Fruit fly (Drosophila melanogaster) whole organism, wandering third instar larva: ENCODE data around the gene COX4.

ENCODE experiments used
- Abd-B ChIP-seq: fragments of >200 bp; optimal IDR thresholded peaks from 2 replicates; lab custom pipeline; 2017; ENCODE audit warnings: missing biosample characterization, missing genetic modification characterization
- CG9705 ChIP-seq: fragments of 200-800 bp; sonication (Bioruptor generic); optimal IDR thresholded peaks from 2 replicates; lab custom pipeline; 2018; ENCODE audit warnings: missing biosample characterization, mild to moderate bottlenecking, missing genetic modification characterization
- CrebA ChIP-seq: fragments of 200-800 bp; sonication (Bioruptor generic); optimal IDR thresholded peaks from 2 replicates; lab custom pipeline; 2016; ENCODE audit warnings: missing biosample characterization, mild to moderate bottlenecking, missing genetic modification characterization, borderline replicate concordance
- Dfd ChIP-seq: fragments of >200 bp; optimal IDR thresholded peaks from 2 replicates; lab custom pipeline; 2017; ENCODE audit warnings: missing biosample characterization, missing genetic modification characterization
- Dif ChIP-seq: fragments of 200-275, 200-300 bp; sonication (Bioruptor generic); optimal IDR thresholded peaks from 2 replicates; lab custom pipeline; 2018; ENCODE audit warnings: missing biosample characterization, missing genetic modification characterization; ENCODE audit not compliant: partially characterized antibody
- Hnf4 ChIP-seq: fragments of 200-800 bp; sonication (Bioruptor generic); optimal IDR thresholded peaks from 2 replicates; lab custom pipeline; 2016; ENCODE audit warnings: missing biosample characterization, mild to moderate bottlenecking, missing genetic modification characterization
- Hr78 ChIP-seq: fragments of >200 bp; optimal IDR thresholded peaks from 2 replicates; lab custom pipeline; 2017; ENCODE audit warnings: missing biosample characterization, missing genetic modification characterization
- Hr83 ChIP-seq: fragments of 200-300 bp; sonication (Bioruptor generic); optimal IDR thresholded peaks from 2 replicates; lab custom pipeline; 2016; ENCODE audit warnings: missing biosample characterization, mild to moderate bottlenecking, missing genetic modification characterization, moderate library complexity; ENCODE audit not compliant: poor library complexity, severe bottlenecking
- Jra ChIP-seq: sonication (Bioruptor generic); optimal IDR thresholded peaks from 2 replicates; lab custom pipeline; 2016; ENCODE audit warnings: missing biosample characterization, missing genetic modification characterization
- Mio ChIP-seq: sonication (Bioruptor generic); optimal IDR thresholded peaks from 2 replicates; lab custom pipeline; 2016; ENCODE audit warnings: missing biosample characterization, missing genetic modification characterization
- Myc ChIP-seq: fragments of >200 bp; optimal IDR thresholded peaks from 2 replicates; lab custom pipeline; 2017
- OdsH ChIP-seq: fragments of 200-800 bp; sonication (Bioruptor generic); optimal IDR thresholded peaks from 2 replicates; lab custom pipeline; 2016; ENCODE audit warnings: missing biosample characterization, mild to moderate bottlenecking, missing genetic modification characterization
- Rel ChIP-seq, 2 experiments: fragments of 200-800 bp; sonication (Bioruptor generic) in 1 of 2; optimal IDR thresholded peaks; 2 replicates in 1 of 2; 3 replicates in 1 of 2; lab custom pipeline; 2016 to 2019; ENCODE audit warnings: mild to moderate bottlenecking in 2 of 2, missing biosample characterization in 2 of 2, missing genetic modification characterization in 2 of 2, moderate library complexity in 1 of 2
- Sp1 ChIP-seq: fragments of 200-800 bp; sonication (Bioruptor generic); optimal IDR thresholded peaks from 3 replicates; lab custom pipeline; 2019; ENCODE audit warnings: missing biosample characterization, mild to moderate bottlenecking, missing genetic modification characterization, moderate library complexity
- Vsx2 ChIP-seq: fragments of 200-300, 225-300 bp; sonication (Bioruptor generic); optimal IDR thresholded peaks from 2 replicates; lab custom pipeline; 2018; ENCODE audit warnings: missing biosample characterization, missing genetic modification characterization; ENCODE audit not compliant: partially characterized antibody
- br ChIP-seq: fragments of 200-800 bp; sonication (Bioruptor generic); optimal IDR thresholded peaks from 2 replicates; lab custom pipeline; 2016; ENCODE audit warnings: missing biosample characterization, missing genetic modification characterization
- brk ChIP-seq: fragments of 200-800 bp; sonication (Bioruptor generic); optimal IDR thresholded peaks from 2 replicates; lab custom pipeline; 2016; ENCODE audit warnings: missing biosample characterization, mild to moderate bottlenecking, missing genetic modification characterization
- dl ChIP-seq, 2 experiments: fragments of 175-275, 200-275 bp in 1 of 2; fragments of 200-275 bp in 1 of 2; sonication (Bioruptor generic); optimal IDR thresholded peaks; lab custom pipeline; 2018; ENCODE audit warnings: mild to moderate bottlenecking in 2 of 2, missing biosample characterization in 2 of 2, missing genetic modification characterization in 2 of 2, moderate library complexity in 2 of 2; ENCODE audit not compliant: partially characterized antibody in 2 of 2, insufficient read depth in 1 of 2
- dmrt93B ChIP-seq: fragments of 200-800 bp; sonication (Bioruptor generic); optimal IDR thresholded peaks from 2 replicates; lab custom pipeline; 2018; ENCODE audit warnings: missing biosample characterization, mild to moderate bottlenecking, missing genetic modification characterization
- foxo ChIP-seq, 2 experiments: fragments of 200-800 bp; sonication (Bioruptor generic); optimal IDR thresholded peaks; 2 replicates in 1 of 2; 3 replicates in 1 of 2; lab custom pipeline; 2016 to 2017; ENCODE audit warnings: missing biosample characterization in 2 of 2, missing genetic modification characterization in 2 of 2
- fru ChIP-seq: fragments of 200-800 bp; sonication (Bioruptor generic); optimal IDR thresholded peaks from 3 replicates; lab custom pipeline; 2016; ENCODE audit warnings: missing biosample characterization, mild to moderate bottlenecking, missing genetic modification characterization
- h ChIP-seq: fragments of 200-800 bp; sonication (Bioruptor generic); optimal IDR thresholded peaks from 3 replicates; lab custom pipeline; 2016; ENCODE audit warnings: missing biosample characterization, mild to moderate bottlenecking, missing genetic modification characterization
- psq ChIP-seq: fragments of 200-800 bp; sonication (Bioruptor generic); optimal IDR thresholded peaks from 3 replicates; lab custom pipeline; 2017; ENCODE audit warnings: missing biosample characterization, mild to moderate bottlenecking, missing genetic modification characterization, moderate library complexity
- rgr ChIP-seq: fragments of 200-800 bp; sonication (Bioruptor generic); optimal IDR thresholded peaks from 3 replicates; lab custom pipeline; 2016; ENCODE audit warnings: missing biosample characterization, mild to moderate bottlenecking, missing genetic modification characterization
- sage ChIP-seq: fragments of 200-800 bp; sonication (Bioruptor generic); optimal IDR thresholded peaks from 2 replicates; lab custom pipeline; 2016; ENCODE audit warnings: missing biosample characterization, mild to moderate bottlenecking, missing genetic modification characterization
- sv ChIP-seq: fragments of 200-800 bp; sonication (Bioruptor generic); optimal IDR thresholded peaks from 3 replicates; lab custom pipeline; 2016; ENCODE audit warnings: missing biosample characterization, missing genetic modification characterization
- usp ChIP-seq: fragments of >200 bp; optimal IDR thresholded peaks from 2 replicates; lab custom pipeline; 2017; ENCODE audit warnings: missing biosample characterization, missing genetic modification characterization
- woc ChIP-seq: sonication (Bioruptor generic); optimal IDR thresholded peaks from 2 replicates; lab custom pipeline; 2016; ENCODE audit warnings: missing biosample characterization, mild to moderate bottlenecking, missing genetic modification characterization

COX4 gene

dm6 chr2L:19930102-19930501, 28.4 kb upstream of the COX4 start:
- peak in 1 of 2 experiments; percentile 9 for TF ChIP-seq foxo (GFP tag; optimal IDR thresholded peaks at IDR 0.05; lab: Kevin White, UChicago)
- peak; percentile 1 for TF ChIP-seq h (GFP tag; lab: Kevin White, UChicago)
- TF ChIP-seq sage (GFP tag; lab: Kevin White, UChicago): no peak
- TF ChIP-seq Sp1 (GFP tag; lab: Kevin White, UChicago): no peak

DNA sequence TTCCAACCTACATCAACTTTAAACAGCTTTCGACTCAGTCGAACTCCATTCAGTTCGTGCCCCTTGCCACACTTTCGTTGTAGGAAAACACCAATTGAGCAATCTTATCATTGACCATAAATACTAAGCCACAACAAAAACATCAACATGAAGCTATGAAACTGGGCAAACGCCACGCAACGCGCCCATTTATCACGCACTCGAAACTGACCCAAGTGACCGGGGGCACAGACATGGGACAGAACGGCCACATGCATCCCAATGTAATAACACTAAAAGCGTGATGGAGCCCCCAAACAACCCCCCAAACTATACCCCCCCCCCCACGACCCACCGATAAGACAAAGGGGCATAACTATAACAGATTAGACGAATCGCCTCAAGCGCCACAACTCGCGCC, 26.0 kb upstream of the COX4 start:
- TF ChIP-seq dmrt93B (GFP tag; lab: Kevin White, UChicago) (no peak), Hr78 (GFP tag; lab: Kevin White, UChicago) (no peak), Sp1 (GFP tag; lab: Kevin White, UChicago) (no peak), CG9705 (GFP tag; lab: Kevin White, UChicago) (no peak), br (no peak), Mio (GFP tag; lab: Kevin White, UChicago) (no peak)

DNA sequence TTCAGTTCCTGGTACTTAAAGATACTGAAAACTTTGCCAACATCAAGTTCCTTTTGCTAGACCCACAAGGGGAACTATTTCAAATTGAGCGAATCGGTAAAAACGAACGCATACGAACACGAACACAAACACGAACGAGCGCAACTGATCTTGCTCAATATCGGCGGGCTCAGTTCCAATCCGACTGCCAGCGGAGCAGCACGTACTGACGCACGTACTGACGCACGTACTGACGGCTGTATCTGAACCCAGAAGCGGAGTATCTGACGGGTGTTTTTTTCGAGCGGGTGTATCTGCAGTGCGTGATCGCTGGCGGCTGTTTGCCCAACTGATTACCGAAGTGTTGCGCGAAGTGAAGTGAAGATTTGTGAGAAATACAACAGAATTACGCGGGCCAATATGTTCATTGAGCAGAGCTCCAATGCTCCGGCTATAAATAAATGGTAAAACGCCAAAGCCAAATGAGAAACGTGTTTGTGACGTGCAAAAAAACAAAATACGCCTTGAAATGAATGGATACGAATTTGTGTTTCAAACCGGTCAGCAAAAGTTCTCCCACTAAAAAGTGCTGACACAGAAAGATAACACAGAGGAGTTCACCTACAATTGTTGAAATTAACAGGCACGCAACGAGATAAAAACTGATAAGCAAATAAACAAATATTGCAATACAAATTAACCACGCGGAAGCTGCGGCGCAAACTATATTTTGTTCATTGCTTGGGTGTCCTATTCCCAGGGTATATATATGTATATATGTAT, 23.2 kb upstream of the COX4 start:
- TF ChIP-seq Hr83 (GFP tag; lab: Kevin White, UChicago): peak; percentile 34
- TF ChIP-seq Abd-B: no peak
- TF ChIP-seq OdsH (GFP tag; lab: Kevin White, UChicago): peak; percentile 5
- no peak for TF ChIP-seq psq (GFP tag; lab: Kevin White, UChicago)
- peak; percentile 16 for TF ChIP-seq Jra (GFP tag; lab: Kevin White, UChicago)
- TF ChIP-seq h (GFP tag; lab: Kevin White, UChicago): peak; percentile 40
- TF ChIP-seq rgr (GFP tag; lab: Kevin White, UChicago): peak; percentile 15
- TF ChIP-seq Rel (GFP tag; optimal IDR thresholded peaks at IDR 0.05; lab: Kevin White, UChicago): no peak
- peak; percentile 84 for TF ChIP-seq Rel (tag; optimal IDR thresholded peaks at IDR 0.05; lab: Kevin White, UChicago)
- peak in 1 of 2 experiments; percentile 29 for TF ChIP-seq dl (GFP tag; optimal IDR thresholded peaks at IDR 0.05; lab: Kevin White, UChicago; ENCODE audit: insufficient read depth in 1 of 2, partially characterized antibody in 2 of 2)
- TF ChIP-seq Vsx2 (GFP tag; lab: Kevin White, UChicago): peak; percentile 1
- TF ChIP-seq sage (GFP tag; lab: Kevin White, UChicago): no peak
- TF ChIP-seq Sp1 (GFP tag; lab: Kevin White, UChicago): peak; percentile 21
- peak; percentile 50 for TF ChIP-seq Hnf4 (GFP tag; lab: Kevin White, UChicago)
- TF ChIP-seq fru: no peak

dm6 chr2L:19937804-19938461, 20.6 kb upstream of the COX4 start:
- TF ChIP-seq woc: no peak
- no peak for TF ChIP-seq dl (GFP tag; optimal IDR thresholded peaks at IDR 0.05; lab: Kevin White, UChicago; ENCODE audit: insufficient read depth in 1 of 2, partially characterized antibody in 2 of 2)
- no peak for TF ChIP-seq fru
- no peak for TF ChIP-seq rgr (GFP tag; lab: Kevin White, UChicago)
- no peak for TF ChIP-seq Hr83 (GFP tag; lab: Kevin White, UChicago)
- no peak for TF ChIP-seq Rel (GFP tag; optimal IDR thresholded peaks at IDR 0.05; lab: Kevin White, UChicago)
- TF ChIP-seq Rel (tag; optimal IDR thresholded peaks at IDR 0.05; lab: Kevin White, UChicago): no peak
- TF ChIP-seq Dif: no peak
- no peak for TF ChIP-seq usp (GFP tag; lab: Kevin White, UChicago)
- TF ChIP-seq CG9705 (GFP tag; lab: Kevin White, UChicago): no peak
- no peak for TF ChIP-seq sv
- no peak for TF ChIP-seq Sp1 (GFP tag; lab: Kevin White, UChicago)
- TF ChIP-seq Abd-B: no peak
- no peak for TF ChIP-seq brk (GFP tag; lab: Kevin White, UChicago)
- TF ChIP-seq br: no peak

DNA sequence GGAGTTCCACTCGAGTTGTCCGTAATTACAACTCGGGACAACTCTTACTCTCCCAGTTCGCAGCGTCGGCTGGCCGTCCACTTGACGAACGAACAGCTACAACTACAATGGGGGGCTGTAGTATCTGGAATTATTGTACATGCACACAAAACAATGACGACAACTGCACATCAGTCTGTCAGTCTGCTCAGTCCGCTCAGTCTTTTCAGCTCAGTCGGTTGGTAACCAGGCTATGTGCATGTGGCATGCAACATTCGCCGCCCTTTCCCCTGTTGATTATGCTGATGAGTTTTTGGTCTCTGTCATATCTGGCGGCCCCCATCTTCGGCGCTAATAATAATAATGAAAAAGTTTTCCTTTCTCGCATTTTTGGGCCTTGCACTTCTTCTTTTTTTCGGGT, 18.5 kb upstream of the COX4 start:
- TF ChIP-seq Dif: no peak
- TF ChIP-seq Rel (GFP tag; optimal IDR thresholded peaks at IDR 0.05; lab: Kevin White, UChicago): no peak
- no peak for TF ChIP-seq Rel (tag; optimal IDR thresholded peaks at IDR 0.05; lab: Kevin White, UChicago)
- no peak for TF ChIP-seq rgr (GFP tag; lab: Kevin White, UChicago)
- no peak for TF ChIP-seq fru
- TF ChIP-seq Dfd (GFP tag; lab: Kevin White, UChicago): no peak
- no peak for TF ChIP-seq dmrt93B (GFP tag; lab: Kevin White, UChicago)
- no peak for TF ChIP-seq woc
- no peak for TF ChIP-seq Myc (lab: Kevin White, UChicago)
- no peak for TF ChIP-seq Abd-B
- TF ChIP-seq br: no peak
- no peak for TF ChIP-seq Jra (GFP tag; lab: Kevin White, UChicago)
- no peak for TF ChIP-seq CG9705 (GFP tag; lab: Kevin White, UChicago)
- TF ChIP-seq Vsx2 (GFP tag; lab: Kevin White, UChicago): no peak
- TF ChIP-seq Sp1 (GFP tag; lab: Kevin White, UChicago): no peak
- TF ChIP-seq psq (GFP tag; lab: Kevin White, UChicago): no peak
- TF ChIP-seq sage (GFP tag; lab: Kevin White, UChicago): no peak
- no peak for TF ChIP-seq CrebA
